Worm (Caenorhabditis elegans): ENCODE data around the gene hog-1.

hog-1 gene

DNA sequence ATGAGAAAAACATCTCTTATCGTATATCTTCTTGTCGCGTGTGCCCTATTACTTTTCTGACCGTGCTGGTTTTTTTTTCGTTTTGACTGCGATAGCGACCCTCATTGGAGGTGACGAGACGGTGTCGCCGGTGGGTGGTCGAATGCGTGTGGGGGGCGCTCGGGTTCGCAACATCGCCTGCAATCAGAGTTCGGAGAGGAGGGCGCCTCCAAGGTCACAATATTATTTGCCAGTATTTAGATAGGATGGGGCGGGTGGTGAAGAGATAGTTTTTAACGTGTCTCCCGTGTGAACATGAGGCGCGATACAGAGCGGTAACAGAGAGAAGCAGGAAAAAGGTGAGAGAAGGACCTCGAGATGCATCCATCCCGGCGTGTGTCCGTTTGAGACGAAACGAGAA is 33.2 kb downstream of the hog-1 start (continued):
- TF ChIP-seq lin-38 (GFP tag; IDR thresholded peaks at IDR 0.05) (no peak), mdl-1 (tag; optimal IDR thresholded peaks at IDR 0.05) (peak in 1 of 2 experiments; percentile 11), ces-1 (GFP tag; optimal IDR thresholded peaks at IDR 0.05) (no peak), ztf-11 (tag; optimal IDR thresholded peaks at IDR 0.05) (no peak), daf-19 (GFP tag; conservative IDR thresholded peaks at IDR 0.05) (no peak), zfp-2 (tag; optimal IDR thresholded peaks at IDR 0.05) (no peak), ceh-32 (tag; optimal IDR thresholded peaks at IDR 0.05; ENCODE audit: poor library complexity) (no peak), mes-2 (tag; optimal IDR thresholded peaks at IDR 0.05; ENCODE audit: poor library complexity, severe bottlenecking) (peak; percentile 9), arid-1 (GFP tag; conservative IDR thresholded peaks at IDR 0.05) (no peak), ZK546.5 (tag; optimal IDR thresholded peaks at IDR 0.05) (no peak)

- 0 out of 2 replicates have a peak, but pooled peaks have one; percentile 24 for TF ChIP-seq tra-1 (GFP tag; IDR thresholded peaks at IDR 0.05)
- TF ChIP-seq dmd-9 (GFP tag; IDR thresholded peaks at IDR 0.05) = no peak
- TF ChIP-seq madf-5 (GFP tag; IDR thresholded peaks at IDR 0.05) = no peak
- peak; percentile 41; the same call in 1 of the 2 replicates for TF ChIP-seq set-16 (GFP tag; IDR thresholded peaks at IDR 0.05)
- peak; percentile 67 for TF ChIP-seq nhr-48 (tag; optimal IDR thresholded peaks at IDR 0.05)
- no peak for TF ChIP-seq nhr-102 (tag; optimal IDR thresholded peaks at IDR 0.05)
- peak in 1 of 2 experiments; percentile 91 for TF ChIP-seq daf-16 (GFP tag; optimal IDR thresholded peaks at IDR 0.05)
- no peak for TF ChIP-seq daf-16 (tag; optimal IDR thresholded peaks at IDR 0.05)
- TF ChIP-seq mxl-3 (GFP tag; optimal IDR thresholded peaks at IDR 0.05) = no peak
- TF ChIP-seq dve-1 (tag; optimal IDR thresholded peaks at IDR 0.05; ENCODE audit: insufficient read depth) = no peak
- TF ChIP-seq hlh-30 (tag; optimal IDR thresholded peaks at IDR 0.05; ENCODE audit: insufficient read depth) = peak; percentile 59
- peak in 1 of 2 experiments; percentile 8 for TF ChIP-seq mdl-1 (tag; optimal IDR thresholded peaks at IDR 0.05)
- TF ChIP-seq Y75B8A.6 (GFP tag; IDR thresholded peaks at IDR 0.05) = no peak
- no peak for TF ChIP-seq zfp-3 (GFP tag; conservative IDR thresholded peaks at IDR 0.05)
- peak; percentile 10 for TF ChIP-seq rbr-2 (tag; optimal IDR thresholded peaks at IDR 0.05)
- no peak for TF ChIP-seq ceh-20 (GFP tag; IDR thresholded peaks at IDR 0.05)
- TF ChIP-seq fkh-10 (GFP tag; optimal IDR thresholded peaks at IDR 0.05) = peak; percentile 55
- TF ChIP-seq nhr-28 (tag; optimal IDR thresholded peaks at IDR 0.05) = peak; percentile 27
- no peak for TF ChIP-seq ztf-7 (tag; optimal IDR thresholded peaks at IDR 0.05)
- TF ChIP-seq Y5F2A.4 (GFP tag; optimal IDR thresholded peaks at IDR 0.05) = no peak
- peak; percentile 73 for TF ChIP-seq hlh-11 (tag; optimal IDR thresholded peaks at IDR 0.05)
- TF ChIP-seq Y105C5A.15 (GFP tag; IDR thresholded peaks at IDR 0.05) = no peak
- TF ChIP-seq arid-1 (GFP tag; conservative IDR thresholded peaks at IDR 0.05) = no peak
- TF ChIP-seq nhr-76 (tag; optimal IDR thresholded peaks at IDR 0.05) = no peak
- TF ChIP-seq zfp-2 (tag; optimal IDR thresholded peaks at IDR 0.05) = no peak
- TF ChIP-seq ama-1 (optimal IDR thresholded peaks at IDR 0.05) = no peak
- peak in 1 of 2 experiments; percentile 18 for TF ChIP-seq lsy-2 (tag; optimal IDR thresholded peaks at IDR 0.05)
- TF ChIP-seq snpc-4 (tag; optimal IDR thresholded peaks at IDR 0.05) = no peak
- TF ChIP-seq hif-1 (tag; optimal IDR thresholded peaks at IDR 0.05) = peak in 1 of 2 experiments; percentile 33
- TF ChIP-seq hmg-1.1 (GFP tag; IDR thresholded peaks at IDR 0.05) = 0 out of 2 replicates have a peak, but pooled peaks have one; percentile 46
- TF ChIP-seq ctbp-1 (GFP tag; IDR thresholded peaks at IDR 0.05) = peak; percentile 52
- TF ChIP-seq sdz-12 (GFP tag; optimal IDR thresholded peaks at IDR 0.05) = no peak
- TF ChIP-seq saeg-2 (GFP tag; IDR thresholded peaks at IDR 0.05) = no peak
- TF ChIP-seq nhr-41 (GFP tag; IDR thresholded peaks at IDR 0.05) = no peak
- no peak for TF ChIP-seq daf-8 (GFP tag; IDR thresholded peaks at IDR 0.05)
- peak in 1 of 2 experiments; percentile 12 for TF ChIP-seq unc-62 (GFP tag; optimal IDR thresholded peaks at IDR 0.05 in 1 of 2)
- TF ChIP-seq unc-62 (tag; optimal IDR thresholded peaks at IDR 0.05) = no peak
- no peak for TF ChIP-seq T26A8.4 (GFP tag; IDR thresholded peaks at IDR 0.05)
- no peak for TF ChIP-seq cey-2 (tag; optimal IDR thresholded peaks at IDR 0.05; ENCODE audit: borderline replicate concordance, insufficient read depth)
Measured at ce11 chrX:5819702-5820470, 34.2 kb downstream of the hog-1 start.
